Worm (Caenorhabditis elegans): Measurements from ENCODE around the gene C55A6.4.

DNA sequence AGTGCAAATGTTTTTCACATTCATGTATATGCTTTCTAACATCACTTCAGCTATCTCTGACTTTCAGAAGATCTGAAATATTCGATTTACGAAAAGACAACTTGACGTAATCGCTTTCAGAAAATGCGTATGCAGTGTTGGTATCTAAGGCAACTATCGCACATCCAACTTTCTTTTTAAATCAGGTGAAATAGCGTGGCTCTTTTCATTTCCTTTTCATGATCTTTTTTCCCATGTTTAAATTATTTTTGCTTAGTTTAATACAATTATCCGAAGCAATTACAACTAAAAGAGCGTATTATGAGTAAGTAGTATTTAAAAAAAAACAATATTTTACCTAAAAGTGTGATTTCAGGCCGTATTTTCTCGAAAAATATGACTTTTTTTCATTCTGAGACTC, 29.1 kb upstream of the C55A6.4 start, which contains the start of gene F38B7.11:
- TF ChIP-seq fkh-10 (GFP tag; optimal IDR thresholded peaks at IDR 0.05) (no peak), pag-3 (tag; optimal IDR thresholded peaks at IDR 0.05; ENCODE audit: borderline replicate concordance) (no peak), elt-2 (tag; optimal IDR thresholded peaks at IDR 0.05) (no peak), hlh-8 (tag; optimal IDR thresholded peaks at IDR 0.05) (no peak)
